Fruit fly (Drosophila melanogaster) whole organism, embryonic: Measurements from ENCODE around the gene SMC5.
A peak's percentile ranks its signal among the peaks of the same experiment; 100 is the strongest.

ENCODE experiments used
- CG11696 ChIP-seq: fragments of 200-800 bp; sonication (Bioruptor generic); IDR thresholded peaks from 2 replicates; pipeline ENCODE4 v1.3.6; 2022; ENCODE audit warnings: missing biosample characterization, missing genetic modification characterization
- CG12219 ChIP-seq: fragments of 200-800 bp; sonication (Bioruptor generic); optimal IDR thresholded peaks from 3 replicates; lab custom pipeline; 2018; ENCODE audit warnings: missing biosample characterization, mild to moderate bottlenecking, missing genetic modification characterization
- CG14441 ChIP-seq: fragments of 200-800 bp; sonication (Bioruptor generic); IDR thresholded peaks from 2 replicates; pipeline ENCODE4 v1.3.6; 2022; ENCODE audit warnings: missing biosample characterization, missing genetic modification characterization
- CG15073 ChIP-seq: fragments of 200-800 bp; sonication (Bioruptor generic); optimal IDR thresholded peaks from 2 replicates; lab custom pipeline; 2016; ENCODE audit warnings: missing biosample characterization, missing genetic modification characterization
- CG1529 ChIP-seq: fragments of 200-800 bp; sonication (Bioruptor generic); optimal IDR thresholded peaks from 3 replicates; lab custom pipeline; 2018; ENCODE audit warnings: missing biosample characterization, missing genetic modification characterization
- CG17359 ChIP-seq: fragments of 200-800 bp; sonication (Bioruptor generic); optimal IDR thresholded peaks from 3 replicates; lab custom pipeline; 2018; ENCODE audit warnings: missing biosample characterization, mild to moderate bottlenecking, missing genetic modification characterization, moderate library complexity
- CG17361 ChIP-seq: fragments of 200-800 bp; sonication (Bioruptor generic); IDR thresholded peaks from 3 replicates; pipeline ENCODE4 v1.3.6; 2022; ENCODE audit warnings: missing biosample characterization, missing genetic modification characterization
- CG17829 ChIP-seq: fragments of 200-800 bp; optimal IDR thresholded peaks from 2 replicates; lab custom pipeline; 2019; ENCODE audit warnings: missing biosample characterization, mild to moderate bottlenecking, missing genetic modification characterization, moderate library complexity
- CG18262 ChIP-seq: fragments of 200-800 bp; optimal IDR thresholded peaks from 3 replicates; lab custom pipeline; 2019; ENCODE audit warnings: missing biosample characterization, mild to moderate bottlenecking, missing genetic modification characterization, moderate library complexity
- CG2199 ChIP-seq: fragments of 200-800 bp; sonication (Bioruptor generic); IDR thresholded peaks from 3 replicates; pipeline ENCODE4 v1.3.6; 2022; ENCODE audit warnings: missing biosample characterization, missing genetic modification characterization
- CG2712 ChIP-seq: fragments of 200-800 bp; optimal IDR thresholded peaks from 3 replicates; lab custom pipeline; 2019; ENCODE audit warnings: missing biosample characterization, mild to moderate bottlenecking, missing genetic modification characterization, moderate library complexity
- CG31365 ChIP-seq: fragments of 200-800 bp; sonication (Bioruptor generic); optimal IDR thresholded peaks from 2 replicates; lab custom pipeline; 2018; ENCODE audit warnings: missing biosample characterization, mild to moderate bottlenecking, missing genetic modification characterization
- CG33213 ChIP-seq: fragments of 200-800 bp; sonication (Bioruptor generic); optimal IDR thresholded peaks from 3 replicates; lab custom pipeline; 2016; ENCODE audit warnings: missing biosample characterization, missing genetic modification characterization
- CG4424 ChIP-seq: fragments of 200-800 bp; sonication (Bioruptor generic); optimal IDR thresholded peaks from 3 replicates; lab custom pipeline; 2016; ENCODE audit warnings: missing biosample characterization, missing genetic modification characterization
- CG6854 ChIP-seq: fragments of 200-800 bp; sonication (Bioruptor generic); optimal IDR thresholded peaks from 3 replicates; lab custom pipeline; 2017; ENCODE audit warnings: missing biosample characterization, mild to moderate bottlenecking, missing genetic modification characterization
- CG7372 ChIP-seq: fragments of 200-800 bp; sonication (Bioruptor generic); IDR thresholded peaks from 2 replicates; pipeline ENCODE4 v1.3.6; 2022; ENCODE audit warnings: missing biosample characterization, missing genetic modification characterization
- CG7786 ChIP-seq: fragments of 200-800 bp; sonication (Bioruptor generic); optimal IDR thresholded peaks from 2 replicates; lab custom pipeline; 2016; ENCODE audit warnings: missing biosample characterization, missing genetic modification characterization
- CG7987 ChIP-seq: fragments of 200-800 bp; sonication (Bioruptor generic); optimal IDR thresholded peaks from 2 replicates; lab custom pipeline; 2018; ENCODE audit warnings: missing biosample characterization, mild to moderate bottlenecking, missing genetic modification characterization, moderate library complexity
- D19A ChIP-seq: fragments of 200-800 bp; optimal IDR thresholded peaks from 3 replicates; lab custom pipeline; 2019; ENCODE audit warnings: missing biosample characterization, mild to moderate bottlenecking, missing genetic modification characterization, moderate library complexity
- Drgx ChIP-seq: fragments of 200-800 bp; sonication (Bioruptor generic); IDR thresholded peaks from 2 replicates; pipeline ENCODE4 v1.3.6; 2022; ENCODE audit warnings: missing biosample characterization, missing genetic modification characterization
- Ets65A ChIP-seq: fragments of 200-800 bp; sonication (Bioruptor generic); peaks from one replicate; lab custom pipeline; 2016; ENCODE audit warnings: missing biosample characterization, missing genetic modification characterization
- Hr78 ChIP-seq, 2 experiments: fragments of 200-800 bp in 1 of 2; fragments of >200 bp in 1 of 2; sonication (Bioruptor generic) in 1 of 2; optimal IDR thresholded peaks; 2 replicates each; lab custom pipeline; 2017 to 2019; ENCODE audit warnings: missing biosample characterization in 2 of 2, missing genetic modification characterization in 2 of 2, mild to moderate bottlenecking in 1 of 2, moderate library complexity in 1 of 2
- Med ChIP-seq: fragments of 200-800 bp; sonication (Bioruptor generic); peaks from one replicate; lab custom pipeline; 2016; ENCODE audit warnings: missing biosample characterization, missing genetic modification characterization, mild to moderate bottlenecking, inconsistent platforms, moderate library complexity
- Myb ChIP-seq: fragments of 200-800 bp; sonication (Bioruptor generic); optimal IDR thresholded peaks from 2 replicates; lab custom pipeline; 2016; ENCODE audit warnings: missing biosample characterization, missing genetic modification characterization
- NC2α ChIP-seq: fragments of 200-800 bp; sonication (Bioruptor generic); optimal IDR thresholded peaks from 2 replicates; lab custom pipeline; 2016; ENCODE audit warnings: missing biosample characterization, missing genetic modification characterization
- Poxn ChIP-seq: fragments of 200-800 bp; sonication (Bioruptor generic); IDR thresholded peaks from 2 replicates; pipeline ENCODE4 v1.3.6; 2022; ENCODE audit warnings: missing biosample characterization, missing genetic modification characterization
- Sry-β ChIP-seq: fragments of 200-800 bp; sonication (Bioruptor generic); optimal IDR thresholded peaks from 2 replicates; lab custom pipeline; 2018; ENCODE audit warnings: missing biosample characterization, mild to moderate bottlenecking, missing genetic modification characterization, moderate library complexity
- Xrp1 ChIP-seq: fragments of 200-800 bp; sonication (Bioruptor generic); IDR thresholded peaks from 2 replicates; pipeline ENCODE4 v1.3.6; 2022; ENCODE audit warnings: missing biosample characterization, missing genetic modification characterization
- YL-1 ChIP-seq: fragments of 200-800 bp; sonication (Bioruptor generic); optimal IDR thresholded peaks from 3 replicates; lab custom pipeline; 2017; ENCODE audit warnings: missing biosample characterization, mild to moderate bottlenecking, missing genetic modification characterization
- cg ChIP-seq: fragments of 200-800 bp; sonication (Bioruptor generic); optimal IDR thresholded peaks from 3 replicates; lab custom pipeline; 2019; ENCODE audit warnings: missing biosample characterization, mild to moderate bottlenecking, missing genetic modification characterization, moderate library complexity
- dmrt99B ChIP-seq: fragments of 200-800 bp; sonication (Bioruptor generic); optimal IDR thresholded peaks from 2 replicates; lab custom pipeline; 2018; ENCODE audit warnings: missing biosample characterization, mild to moderate bottlenecking, missing genetic modification characterization, moderate library complexity
- fd96Cb ChIP-seq: fragments of 200-800 bp; sonication (Bioruptor generic); optimal IDR thresholded peaks from 2 replicates; lab custom pipeline; 2018; ENCODE audit warnings: missing biosample characterization, mild to moderate bottlenecking, missing genetic modification characterization, moderate library complexity
- gcm2 ChIP-seq: fragments of 200-800 bp; sonication (Bioruptor generic); optimal IDR thresholded peaks from 2 replicates; lab custom pipeline; 2016; ENCODE audit warnings: missing biosample characterization, missing genetic modification characterization
- hbn ChIP-seq: fragments of 200-800 bp; sonication (Bioruptor generic); IDR thresholded peaks from 2 replicates; pipeline ENCODE4 v1.3.6; 2022; ENCODE audit warnings: missing biosample characterization, missing genetic modification characterization; ENCODE audit not compliant: partially characterized antibody
- her ChIP-seq: fragments of 200-800 bp; sonication (Bioruptor generic); optimal IDR thresholded peaks from 2 replicates; lab custom pipeline; 2016; ENCODE audit warnings: missing biosample characterization, missing genetic modification characterization
- jumu ChIP-seq: fragments of 200-800 bp; sonication (Bioruptor generic); optimal IDR thresholded peaks from 3 replicates; lab custom pipeline; 2016; ENCODE audit warnings: missing biosample characterization, missing genetic modification characterization
- lab ChIP-seq: fragments of 200-800 bp; sonication (Bioruptor generic); optimal IDR thresholded peaks from 3 replicates; lab custom pipeline; 2017; ENCODE audit warnings: missing biosample characterization, missing genetic modification characterization, mild to moderate bottlenecking, moderate library complexity, missing genetic modification reagents
- nom ChIP-seq: fragments of 200-800 bp; sonication (Bioruptor generic); optimal IDR thresholded peaks from 2 replicates; lab custom pipeline; 2017; ENCODE audit warnings: missing biosample characterization, missing genetic modification characterization, mild to moderate bottlenecking, moderate library complexity, missing genetic modification reagents
- org-1 ChIP-seq: fragments of 200-800 bp; sonication (Bioruptor generic); optimal IDR thresholded peaks from 2 replicates; lab custom pipeline; 2017; ENCODE audit warnings: missing biosample characterization, missing genetic modification characterization
- pho ChIP-seq: fragments of 200-800 bp; sonication (Bioruptor generic); optimal IDR thresholded peaks from 2 replicates; lab custom pipeline; 2016; ENCODE audit warnings: missing biosample characterization, missing genetic modification characterization
- pita ChIP-seq: fragments of 200-800 bp; sonication (Bioruptor generic); optimal IDR thresholded peaks from 2 replicates; lab custom pipeline; 2017; ENCODE audit warnings: missing biosample characterization, mild to moderate bottlenecking, missing genetic modification characterization
- pum ChIP-seq: fragments of 200-800 bp; sonication (Bioruptor generic); optimal IDR thresholded peaks from 2 replicates; lab custom pipeline; 2016; ENCODE audit warnings: missing biosample characterization, missing genetic modification characterization
- schlank ChIP-seq: fragments of 200-800 bp; sonication (Bioruptor generic); optimal IDR thresholded peaks from 2 replicates; lab custom pipeline; 2018; ENCODE audit warnings: missing biosample characterization, mild to moderate bottlenecking, missing genetic modification characterization
- sens ChIP-seq: fragments of 200-800 bp; sonication (Bioruptor generic); peaks from one replicate; lab custom pipeline; 2016; ENCODE audit warnings: missing biosample characterization, missing genetic modification characterization
- shn ChIP-seq: fragments of 200-800 bp; sonication (Bioruptor generic); optimal IDR thresholded peaks from 3 replicates; lab custom pipeline; 2016; ENCODE audit warnings: missing biosample characterization, missing genetic modification characterization
- so ChIP-seq: fragments of 200-800 bp; sonication (Bioruptor generic); IDR thresholded peaks from 3 replicates; pipeline ENCODE4 v1.3.6; 2022; ENCODE audit warnings: missing biosample characterization, missing genetic modification characterization

SMC5 gene

DNA sequence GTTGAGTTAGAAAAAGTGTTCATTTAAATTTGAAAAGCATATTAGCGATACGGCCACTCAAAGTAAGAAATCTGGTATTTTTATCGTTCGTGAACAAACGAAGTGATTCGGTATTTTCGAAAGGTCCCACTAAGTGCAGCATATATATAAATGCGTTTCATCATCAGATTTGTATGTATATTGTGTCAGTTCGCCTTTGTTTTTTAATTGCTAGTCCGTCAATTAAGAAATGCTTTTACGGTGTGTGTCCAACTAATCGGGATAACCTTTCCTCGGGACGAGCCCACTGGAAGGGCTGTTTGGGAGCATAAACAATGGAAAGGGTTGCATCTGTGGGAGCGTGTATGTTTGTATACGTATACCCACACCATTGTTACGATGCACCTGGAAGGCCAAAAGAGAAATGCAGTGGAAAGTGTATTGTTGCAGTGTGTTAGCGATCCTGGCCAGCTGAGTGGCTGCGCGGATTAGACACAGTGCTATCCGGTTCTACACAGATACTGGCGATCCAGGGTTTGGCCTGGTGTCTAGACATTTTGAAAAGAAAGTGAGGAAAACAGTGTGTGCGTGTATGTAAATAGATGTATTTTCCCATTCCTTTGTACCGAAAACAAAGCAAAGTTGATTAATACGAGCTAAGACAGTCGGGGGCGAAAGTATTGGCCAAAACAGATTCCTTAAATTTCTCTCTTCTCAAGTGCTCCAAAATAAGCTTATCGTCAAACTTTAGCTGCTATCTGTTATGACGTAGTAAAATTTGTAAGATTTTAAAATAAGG lies 45.7 kb upstream of the SMC5 start, which contains the start of gene CG7611 (continued):
- peak; percentile 21; the same call in 1 of the 2 replicates for TF ChIP-seq hbn (GFP tag; lab: Robert Waterston, UW)
- peak; percentile 12 for TF ChIP-seq nom
- TF ChIP-seq so (GFP tag; lab: Robert Waterston, UW): no peak
- TF ChIP-seq Myb (GFP tag; lab: Kevin White, UChicago): peak; percentile 40
- TF ChIP-seq D19A (tag; lab: Kevin White, UChicago): peak; percentile 24
- peak; percentile 70 for TF ChIP-seq YL-1 (GFP tag; lab: Kevin White, UChicago)
- TF ChIP-seq Sry-β: no peak
- TF ChIP-seq CG2712: peak; percentile 22

dm6 chr3L:21524071-21524889 lies 44.7 kb upstream of the SMC5 start:
- TF ChIP-seq Poxn (GFP tag; lab: Robert Waterston, UW) (no peak), CG15073 (peak; percentile 96), lab (no peak), CG7987 (GFP tag; lab: Kevin White, UChicago) (no peak), fd96Cb (no peak), CG17361 (GFP tag; lab: Robert Waterston, UW) (0 out of 3 replicates have a peak, but pooled peaks have one; percentile 35), D19A (tag; lab: Kevin White, UChicago) (peak; percentile 76), CG17359 (tag; lab: Kevin White, UChicago) (peak; percentile 9), CG7372 (no peak), CG14441 (GFP tag; lab: Robert Waterston, UW) (no peak), Xrp1 (GFP tag; lab: Robert Waterston, UW) (peak; percentile 10; the same call in 1 of the 2 replicates), jumu (no peak), NC2α (GFP tag; lab: Kevin White, UChicago) (no peak), Med (peak; percentile 22), CG12219 (GFP tag; lab: Kevin White, UChicago) (no peak), CG11696 (GFP tag; lab: Robert Waterston, UW) (no peak), her (no peak), CG18262 (tag; lab: Kevin White, UChicago) (peak; percentile 12), schlank (tag; lab: Kevin White, UChicago) (no peak), CG2199 (GFP tag; lab: Robert Waterston, UW) (0 out of 3 replicates have a peak, but pooled peaks have one; percentile 20), CG31365 (tag; lab: Kevin White, UChicago) (no peak), CG2712 (peak; percentile 38), org-1 (GFP tag; lab: Kevin White, UChicago) (no peak), Hr78 (GFP tag; optimal IDR thresholded peaks at IDR 0.05; lab: Kevin White, UChicago) (peak in 1 of 2 experiments; percentile 97), CG4424 (peak; percentile 16), pum (GFP tag; lab: Kevin White, UChicago) (no peak), CG17829 (tag; lab: Kevin White, UChicago) (peak; percentile 20), CG6854 (GFP tag; lab: Kevin White, UChicago) (no peak), Drgx (GFP tag; lab: Robert Waterston, UW) (peak; percentile 56), dmrt99B (no peak), gcm2 (GFP tag; lab: Kevin White, UChicago) (no peak), nom (no peak), cg (GFP tag; lab: Kevin White, UChicago) (peak; percentile 34), shn (GFP tag; lab: Kevin White, UChicago) (no peak), CG33213 (no peak), pho (GFP tag; lab: Kevin White, UChicago) (peak; percentile 4), pita (GFP tag; lab: Kevin White, UChicago) (no peak), CG7786 (GFP tag; lab: Kevin White, UChicago) (no peak), CG1529 (GFP tag; lab: Kevin White, UChicago) (peak; percentile 17), sens (GFP tag; lab: Kevin White, UChicago) (peak; percentile 77), Ets65A (GFP tag; lab: Kevin White, UChicago) (peak; percentile 45)
